Fruit fly (Drosophila melanogaster): ENCODE results near the gene CG3534.
A peak's percentile ranks its signal among the peaks of the same experiment; 100 is the strongest.

Gene CG3534

dm6 chr3R:16996059-16996959, at the start of gene CG3534, which contains the start of gene EMC2A:
CG3534 (plus strand) TSS chr3R:16996446.
EMC2A (minus strand) TSS chr3R:16996071.
- TF ChIP-seq CG4318 (GFP tag; optimal IDR thresholded peaks at IDR 0.05) (no peak), CG3032 (tag; optimal IDR thresholded peaks at IDR 0.05) (peak; percentile 54), fd85E (GFP tag; optimal IDR thresholded peaks at IDR 0.05) (no peak), Hr38 (GFP tag; optimal IDR thresholded peaks at IDR 0.05) (no peak), eg (GFP tag; IDR thresholded peaks at IDR 0.05) (no peak; the same call in 2 of the 3 replicates), CG10669 (GFP tag; optimal IDR thresholded peaks at IDR 0.05) (no peak), topi (GFP tag; optimal IDR thresholded peaks at IDR 0.05) (no peak), dac (GFP tag; optimal IDR thresholded peaks at IDR 0.05) (no peak), CG10631 (GFP tag; optimal IDR thresholded peaks at IDR 0.05) (peak; percentile 25), CG11294 (GFP tag; IDR thresholded peaks at IDR 0.05) (no peak), CG9139 (GFP tag; optimal IDR thresholded peaks at IDR 0.05) (no peak), fkh (GFP tag; optimal IDR thresholded peaks at IDR 0.05) (peak; percentile 73), CG6163 (GFP tag; IDR thresholded peaks at IDR 0.05) (no peak), CG11762 (GFP tag; optimal IDR thresholded peaks at IDR 0.05; ENCODE audit: insufficient read depth) (no peak), CG32006 (GFP tag; optimal IDR thresholded peaks at IDR 0.05) (no peak), svp (GFP tag) (peak; percentile 67), Blimp-1 (GFP tag; optimal IDR thresholded peaks at IDR 0.05) (no peak), pdm3 (GFP tag; optimal IDR thresholded peaks at IDR 0.05) (no peak), fd59A (GFP tag; optimal IDR thresholded peaks at IDR 0.05) (no peak), esn (GFP tag; optimal IDR thresholded peaks at IDR 0.05) (no peak), lz (GFP tag; optimal IDR thresholded peaks at IDR 0.05) (peak; percentile 41), Eip75B (GFP tag; optimal IDR thresholded peaks at IDR 0.05) (peak; percentile 44), Ets96B (tag; optimal IDR thresholded peaks at IDR 0.05) (no peak), CG6792 (GFP tag; optimal IDR thresholded peaks at IDR 0.05) (no peak), Eip93F (GFP tag; optimal IDR thresholded peaks at IDR 0.05) (no peak), Hr4 (GFP tag; optimal IDR thresholded peaks at IDR 0.05) (no peak), Smox (GFP tag; optimal IDR thresholded peaks at IDR 0.05) (no peak), vri (GFP tag; optimal IDR thresholded peaks at IDR 0.05) (no peak), CG1621 (tag; optimal IDR thresholded peaks at IDR 0.05) (no peak), CG6854 (GFP tag; optimal IDR thresholded peaks at IDR 0.05) (no peak), cyc (GFP tag; optimal IDR thresholded peaks at IDR 0.05) (no peak), dsx (GFP tag; optimal IDR thresholded peaks at IDR 0.05; ENCODE audit: poor library complexity, severe bottlenecking) (peak; percentile 8), CG6276 (GFP tag; optimal IDR thresholded peaks at IDR 0.05) (no peak), achi (GFP tag; optimal IDR thresholded peaks at IDR 0.05) (no peak), OdsH (GFP tag; optimal IDR thresholded peaks at IDR 0.05) (no peak), CG6808 (GFP tag; optimal IDR thresholded peaks at IDR 0.05) (no peak), Ets21C (GFP tag; optimal IDR thresholded peaks at IDR 0.05) (no peak)

dm6 chr3R:16948667-16949066, 47.6 kb upstream of the CG3534 start:
- TF ChIP-seq CG31627 (GFP tag; optimal IDR thresholded peaks at IDR 0.05) (peak; percentile 16), CG10631 (GFP tag; optimal IDR thresholded peaks at IDR 0.05) (peak; percentile 27), CG3919 (GFP tag; optimal IDR thresholded peaks at IDR 0.05) (peak; percentile 42), Sox15 (GFP tag; optimal IDR thresholded peaks at IDR 0.05) (no peak), Eip75B (GFP tag; optimal IDR thresholded peaks at IDR 0.05) (peak; percentile 1), OdsH (GFP tag; optimal IDR thresholded peaks at IDR 0.05) (peak; percentile 38), CG6276 (GFP tag; optimal IDR thresholded peaks at IDR 0.05) (no peak), CG8119 (GFP tag; IDR thresholded peaks at IDR 0.05) (peak; percentile 44; the same call in 2 of the 3 replicates), pdm3 (GFP tag; optimal IDR thresholded peaks at IDR 0.05) (peak; percentile 33), CG4318 (GFP tag; optimal IDR thresholded peaks at IDR 0.05) (no peak), dsx (GFP tag; optimal IDR thresholded peaks at IDR 0.05; ENCODE audit: poor library complexity, severe bottlenecking) (no peak), CG10669 (GFP tag; optimal IDR thresholded peaks at IDR 0.05) (peak; percentile 37), Gug (GFP tag; IDR thresholded peaks at IDR 0.05) (0 out of 2 replicates have a peak, but pooled peaks have one; percentile 16), acj6 (GFP tag; optimal IDR thresholded peaks at IDR 0.05) (no peak), net (GFP tag; optimal IDR thresholded peaks at IDR 0.05) (peak; percentile 45), Met (GFP tag; optimal IDR thresholded peaks at IDR 0.05) (peak; percentile 2), Hr39 (GFP tag; optimal IDR thresholded peaks at IDR 0.05) (peak; percentile 9), CG11762 (GFP tag; optimal IDR thresholded peaks at IDR 0.05; ENCODE audit: insufficient read depth) (no peak), Sox14 (GFP tag; optimal IDR thresholded peaks at IDR 0.05) (peak; percentile 38), eg (GFP tag; IDR thresholded peaks at IDR 0.05) (peak; percentile 68), CG6808 (GFP tag; optimal IDR thresholded peaks at IDR 0.05) (peak; percentile 22), dac (GFP tag; optimal IDR thresholded peaks at IDR 0.05) (peak; percentile 1), fkh (GFP tag; optimal IDR thresholded peaks at IDR 0.05) (no peak), topi (GFP tag; optimal IDR thresholded peaks at IDR 0.05) (peak; percentile 2), CG15336 (GFP tag; IDR thresholded peaks at IDR 0.05) (peak; percentile 42; the same call in 1 of the 2 replicates)
